Fruit fly (Drosophila melanogaster) S2 (cell line): ENCODE results near the gene pn.

Experiments used
- CG8478 ChIP-seq: fragments of >200 bp; optimal IDR thresholded peaks from 2 replicates; lab custom pipeline; 2018
- CTCF ChIP-seq, 2 experiments: fragments of >200 bp; optimal IDR thresholded peaks; 2 replicates each; lab custom pipeline; 2018

DNA sequence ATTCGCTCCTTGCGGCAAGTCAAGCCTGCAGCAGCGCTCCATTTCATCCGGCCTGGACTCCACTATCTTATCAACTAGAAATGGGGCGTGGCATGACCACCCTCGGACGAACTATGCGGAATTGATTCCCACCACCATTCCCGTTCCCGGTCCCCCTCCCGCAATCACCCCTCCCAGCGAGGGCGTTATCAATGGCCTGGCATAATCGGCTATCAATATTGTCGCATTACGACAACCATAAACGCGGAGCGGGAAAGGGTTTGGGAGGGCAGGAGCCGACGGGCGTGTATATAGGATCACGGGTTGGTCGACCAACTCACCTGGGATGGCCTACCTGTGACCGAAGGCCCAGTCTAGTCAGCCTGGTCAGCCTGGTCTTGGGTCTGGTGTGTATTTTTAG, 12.1 kb downstream of the pn start:
- TF ChIP-seq CTCF (optimal IDR thresholded peaks at IDR 0.05; lab: Kevin White, UChicago), result no peak
- no peak for TF ChIP-seq CG8478 (lab: Kevin White, UChicago)
